Worm (Caenorhabditis elegans) whole organism, late embryonic: ENCODE results near the gene sri-48.

Experiments used
- ama-1 ChIP-seq: fragments of 150-350 bp; optimal IDR thresholded peaks from 2 replicates; lab custom pipeline; 2014
- ceh-24 ChIP-seq: sonication (generic microtip); optimal IDR thresholded peaks from 2 replicates; lab custom pipeline; 2016; ENCODE audit warnings: mild to moderate bottlenecking, missing genetic modification characterization, missing compliant biosample characterization
- ets-4 ChIP-seq: sonication (generic microtip); optimal IDR thresholded peaks from 2 replicates; lab custom pipeline; 2016; ENCODE audit warnings: missing genetic modification characterization, missing compliant biosample characterization
- nhr-11 ChIP-seq: fragments of 150-350 bp; optimal IDR thresholded peaks from 2 replicates; lab custom pipeline; 2014; ENCODE audit warnings: missing biosample characterization, missing genetic modification characterization
- pha-4 ChIP-seq: fragments of 150-350 bp; optimal IDR thresholded peaks from 2 replicates; lab custom pipeline; 2018; ENCODE audit warnings: missing biosample characterization, missing genetic modification reagents, missing genetic modification characterization

DNA sequence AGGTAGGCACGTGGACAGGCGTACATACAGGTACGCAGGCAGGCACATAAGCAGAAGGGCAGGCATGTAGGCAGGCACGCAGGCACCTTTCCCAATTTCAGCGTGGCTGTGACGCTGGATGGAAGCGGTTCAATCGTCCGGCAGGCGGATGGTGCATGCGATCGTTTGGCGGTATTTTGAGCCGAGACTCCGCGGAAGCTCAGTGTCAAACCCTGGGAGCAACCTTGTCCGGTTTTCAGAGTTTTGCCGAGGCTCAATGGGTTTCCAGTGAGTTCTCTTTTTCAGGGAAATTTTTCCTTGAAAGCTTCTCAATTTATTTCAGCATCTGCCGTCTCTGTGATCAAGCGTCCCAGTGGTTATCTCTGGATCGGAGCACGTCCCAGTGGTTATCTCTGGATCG is 49.1 kb upstream of the sri-48 start:
- TF ChIP-seq ama-1 (lab: Kevin White, UChicago): no peak
- no peak for TF ChIP-seq nhr-11 (tag; lab: Kevin White, UChicago)
- TF ChIP-seq ets-4 (tag; lab: Kevin White, UChicago): no peak
- no peak for TF ChIP-seq ceh-24 (tag; lab: Kevin White, UChicago)
- no peak for TF ChIP-seq pha-4
